Fruit fly (Drosophila melanogaster) whole organism, embryonic: Measurements from ENCODE around the gene Klp67A.

ENCODE experiments used
- CG10274 ChIP-seq: fragments of 200-800 bp; sonication (Bioruptor generic); optimal IDR thresholded peaks from 3 replicates; lab custom pipeline; 2017; ENCODE audit warnings: missing biosample characterization, mild to moderate bottlenecking, missing genetic modification characterization
- CG10431 ChIP-seq: fragments of 200-800 bp; sonication (Bioruptor generic); optimal IDR thresholded peaks from 3 replicates; lab custom pipeline; 2018; ENCODE audit warnings: missing biosample characterization, mild to moderate bottlenecking, missing genetic modification characterization
- CG11093 ChIP-seq: fragments of 200-800 bp; sonication (Bioruptor generic); IDR thresholded peaks from 3 replicates; pipeline ENCODE4 v1.3.6; 2022; ENCODE audit warnings: missing biosample characterization, missing genetic modification characterization
- CG13287 ChIP-seq: fragments of 200-800 bp; sonication (Bioruptor generic); IDR thresholded peaks from 2 replicates; pipeline ENCODE4 v1.3.6; 2022; ENCODE audit warnings: missing biosample characterization, missing genetic modification characterization; ENCODE audit not compliant: partially characterized antibody
- CG2889 ChIP-seq: fragments of 200-800 bp; sonication (Bioruptor generic); IDR thresholded peaks from 3 replicates; pipeline ENCODE4 v1.3.6; 2022; ENCODE audit warnings: missing biosample characterization, missing genetic modification characterization
- CG30431 ChIP-seq: fragments of 200-800 bp; sonication (Bioruptor generic); optimal IDR thresholded peaks from 2 replicates; lab custom pipeline; 2017; ENCODE audit warnings: missing biosample characterization, missing genetic modification characterization
- CG31224 ChIP-seq: fragments of 200-800 bp; sonication (Bioruptor generic); IDR thresholded peaks from 2 replicates; pipeline ENCODE4 v1.3.6; 2022; ENCODE audit warnings: missing biosample characterization, missing genetic modification characterization
- CG31365 ChIP-seq: fragments of 200-800 bp; sonication (Bioruptor generic); optimal IDR thresholded peaks from 2 replicates; lab custom pipeline; 2018; ENCODE audit warnings: missing biosample characterization, mild to moderate bottlenecking, missing genetic modification characterization
- CG32532 ChIP-seq: fragments of 200-800 bp; sonication (Bioruptor generic); IDR thresholded peaks from 2 replicates; pipeline ENCODE4 v1.3.6; 2022; ENCODE audit warnings: missing biosample characterization, missing genetic modification characterization
- CG3407 ChIP-seq: fragments of 200-800 bp; sonication (Bioruptor generic); optimal IDR thresholded peaks from 2 replicates; lab custom pipeline; 2018; ENCODE audit warnings: missing biosample characterization, mild to moderate bottlenecking, missing genetic modification characterization
- CG4617 ChIP-seq: fragments of 200-800 bp; sonication (Bioruptor generic); optimal IDR thresholded peaks from 3 replicates; lab custom pipeline; 2016; ENCODE audit warnings: missing biosample characterization, missing genetic modification characterization, borderline replicate concordance
- CG6689 ChIP-seq: fragments of 200-800 bp; sonication (Bioruptor generic); IDR thresholded peaks from 2 replicates; pipeline ENCODE4 v1.3.6; 2022; ENCODE audit warnings: missing biosample characterization, missing genetic modification characterization
- CG6765 ChIP-seq: fragments of 200-800 bp; sonication (Bioruptor generic); optimal IDR thresholded peaks from 3 replicates; lab custom pipeline; 2017; ENCODE audit warnings: missing biosample characterization, mild to moderate bottlenecking, missing genetic modification characterization
- CG6791 ChIP-seq: fragments of 200-800 bp; sonication (Bioruptor generic); IDR thresholded peaks from 3 replicates; pipeline ENCODE4 v1.3.6; 2022; ENCODE audit warnings: missing biosample characterization, missing genetic modification characterization; ENCODE audit not compliant: partially characterized antibody
- CG7357 ChIP-seq: fragments of 200-800 bp; sonication (Bioruptor generic); IDR thresholded peaks from 3 replicates; pipeline ENCODE4 v1.3.6; 2022; ENCODE audit warnings: missing biosample characterization, missing genetic modification characterization
- CG7372 ChIP-seq: fragments of 200-800 bp; sonication (Bioruptor generic); IDR thresholded peaks from 2 replicates; pipeline ENCODE4 v1.3.6; 2022; ENCODE audit warnings: missing biosample characterization, missing genetic modification characterization
- CG8089 ChIP-seq: fragments of 200-800 bp; sonication (Bioruptor generic); optimal IDR thresholded peaks from 3 replicates; lab custom pipeline; 2016; ENCODE audit warnings: missing biosample characterization, missing genetic modification characterization
- CG9932 ChIP-seq: fragments of 200-800 bp; sonication (Bioruptor generic); IDR thresholded peaks from 2 replicates; pipeline ENCODE4 v1.3.6; 2022; ENCODE audit warnings: missing biosample characterization, missing genetic modification characterization
- CoRest ChIP-seq: fragments of 200-800 bp; sonication (Bioruptor generic); optimal IDR thresholded peaks from 3 replicates; lab custom pipeline; 2018; ENCODE audit warnings: missing biosample characterization, mild to moderate bottlenecking, missing genetic modification characterization, moderate library complexity
- Dll ChIP-seq: fragments of 200-800 bp; sonication (Bioruptor generic); IDR thresholded peaks from 4 replicates; pipeline ENCODE4 v1.3.6; 2022; ENCODE audit warnings: missing biosample characterization, missing genetic modification characterization; ENCODE audit not compliant: partially characterized antibody
- H15 ChIP-seq: fragments of 200-800 bp; sonication (Bioruptor generic); IDR thresholded peaks from 3 replicates; pipeline ENCODE4 v1.3.6; 2022; ENCODE audit warnings: missing biosample characterization, missing genetic modification characterization
- Hey ChIP-seq: fragments of 200-800 bp; sonication (Bioruptor generic); optimal IDR thresholded peaks from 3 replicates; lab custom pipeline; 2018; ENCODE audit warnings: missing biosample characterization, mild to moderate bottlenecking, missing genetic modification characterization
- MESR4 ChIP-seq: fragments of 200-800 bp; sonication (Bioruptor generic); optimal IDR thresholded peaks from 2 replicates; lab custom pipeline; 2018; ENCODE audit warnings: missing biosample characterization, mild to moderate bottlenecking, missing genetic modification characterization, moderate library complexity
- Max ChIP-seq: fragments of 200-800 bp; sonication (Bioruptor generic); optimal IDR thresholded peaks from 2 replicates; lab custom pipeline; 2016; ENCODE audit warnings: missing biosample characterization, mild to moderate bottlenecking, missing genetic modification characterization
- Pdp1 ChIP-seq, 2 experiments: fragments of 200-800 bp; sonication (Bioruptor generic); optimal IDR thresholded peaks; 3 replicates each; lab custom pipeline; 2016; ENCODE audit warnings: missing biosample characterization in 2 of 2, missing genetic modification characterization in 2 of 2, mild to moderate bottlenecking in 1 of 2, moderate library complexity in 1 of 2
- Xbp1 ChIP-seq: fragments of 200-800 bp; sonication (Bioruptor generic); optimal IDR thresholded peaks from 3 replicates; lab custom pipeline; 2016; ENCODE audit warnings: missing biosample characterization, mild to moderate bottlenecking, missing genetic modification characterization
- al ChIP-seq: fragments of 200-800 bp; sonication (Bioruptor generic); IDR thresholded peaks from 2 replicates; pipeline ENCODE4 v1.3.6; 2022; ENCODE audit warnings: missing biosample characterization, missing genetic modification characterization
- ap ChIP-seq: fragments of 200-800 bp; sonication (Bioruptor generic); IDR thresholded peaks from 2 replicates; pipeline ENCODE4 v1.3.6; 2022; ENCODE audit warnings: missing biosample characterization, missing genetic modification characterization
- ase ChIP-seq: fragments of 200-800 bp; sonication (Bioruptor generic); IDR thresholded peaks from 3 replicates; pipeline ENCODE4 v1.3.6; 2022; ENCODE audit warnings: missing biosample characterization, missing genetic modification characterization
- ash1 ChIP-seq: fragments of 200-800 bp; sonication (Bioruptor generic); optimal IDR thresholded peaks from 2 replicates; lab custom pipeline; 2018; ENCODE audit warnings: missing biosample characterization, mild to moderate bottlenecking, missing genetic modification characterization
- bab2 ChIP-seq: fragments of 200-800 bp; sonication (Bioruptor generic); optimal IDR thresholded peaks from 2 replicates; lab custom pipeline; 2016; ENCODE audit warnings: missing biosample characterization, missing genetic modification characterization
- bcd ChIP-seq: fragments of 200-800 bp; sonication (Bioruptor generic); optimal IDR thresholded peaks from 2 replicates; lab custom pipeline; 2017; ENCODE audit warnings: missing biosample characterization, mild to moderate bottlenecking, missing genetic modification characterization
- chinmo ChIP-seq: fragments of 200-800 bp; sonication (Bioruptor generic); IDR thresholded peaks from 4 replicates; pipeline ENCODE4 v1.3.6; 2022; ENCODE audit warnings: missing biosample characterization, missing genetic modification characterization; ENCODE audit not compliant: partially characterized antibody
- croc ChIP-seq: fragments of 200-800 bp; sonication (Bioruptor generic); conservative IDR thresholded peaks from 3 replicates; pipeline ENCODE4 v1.3.6; 2022; ENCODE audit warnings: missing biosample characterization, missing genetic modification characterization
- cwo ChIP-seq: fragments of 200-800 bp; sonication (Bioruptor generic); optimal IDR thresholded peaks from 3 replicates; lab custom pipeline; 2017; ENCODE audit warnings: missing biosample characterization, missing genetic modification characterization, mild to moderate bottlenecking, moderate library complexity, missing genetic modification reagents
- dysf ChIP-seq: fragments of 200-800 bp; sonication (Bioruptor generic); IDR thresholded peaks from 3 replicates; pipeline ENCODE4 v1.3.6; 2022; ENCODE audit warnings: missing biosample characterization, missing genetic modification characterization
- ewg ChIP-seq: fragments of 200-800 bp; sonication (Bioruptor generic); optimal IDR thresholded peaks from 3 replicates; lab custom pipeline; 2017; ENCODE audit warnings: mild to moderate bottlenecking, missing biosample characterization, missing genetic modification reagents, missing genetic modification characterization
- fd102C ChIP-seq: fragments of 200-800 bp; sonication (Bioruptor generic); optimal IDR thresholded peaks from 2 replicates; lab custom pipeline; 2018; ENCODE audit warnings: missing biosample characterization, mild to moderate bottlenecking, missing genetic modification characterization, moderate library complexity
- fru ChIP-seq: fragments of >200 bp; optimal IDR thresholded peaks from 2 replicates; lab custom pipeline; 2017
- gem ChIP-seq: fragments of 200-800 bp; sonication (Bioruptor generic); optimal IDR thresholded peaks from 2 replicates; lab custom pipeline; 2019; ENCODE audit warnings: missing biosample characterization, mild to moderate bottlenecking, missing genetic modification characterization, moderate library complexity
- grn ChIP-seq: fragments of 200-800 bp; sonication (Bioruptor generic); optimal IDR thresholded peaks from 3 replicates; lab custom pipeline; 2017; ENCODE audit warnings: missing biosample characterization, missing genetic modification characterization
- gt ChIP-seq: fragments of 200-800 bp; sonication (Bioruptor generic); IDR thresholded peaks from 2 replicates; pipeline ENCODE4 v1.3.6; 2022; ENCODE audit warnings: missing biosample characterization, missing genetic modification characterization
- jigr1 ChIP-seq: fragments of 200-800 bp; sonication (Bioruptor generic); IDR thresholded peaks from 3 replicates; pipeline ENCODE4 v1.3.6; 2022; ENCODE audit warnings: missing biosample characterization, missing genetic modification characterization
- ken ChIP-seq: fragments of 200-800 bp; sonication (Bioruptor generic); IDR thresholded peaks from 3 replicates; pipeline ENCODE4 v1.3.6; 2022; ENCODE audit warnings: missing biosample characterization, missing genetic modification characterization
- luna ChIP-seq: fragments of 200-800 bp; sonication (Bioruptor generic); optimal IDR thresholded peaks from 2 replicates; lab custom pipeline; 2016; ENCODE audit warnings: missing biosample characterization, missing genetic modification characterization
- mam ChIP-seq: fragments of 200-800 bp; sonication (Bioruptor generic); optimal IDR thresholded peaks from 3 replicates; lab custom pipeline; 2016; ENCODE audit warnings: missing biosample characterization, missing genetic modification characterization
- prd ChIP-seq, 3 experiments: fragments of >200 bp in 2 of 3; fragments of 200-800 bp in 1 of 3; sonication (Bioruptor generic) in 1 of 3; optimal IDR thresholded peaks in 2 of 3; IDR thresholded peaks in 1 of 3; 2 replicates in 2 of 3; 3 replicates in 1 of 3; pipeline versions ENCODE4 v1.3.6 to Lab custom; 2017 to 2022; ENCODE audit warnings: missing biosample characterization in 1 of 3, missing genetic modification characterization in 1 of 3
- sens-2 ChIP-seq: fragments of 200-800 bp; sonication (Bioruptor generic); IDR thresholded peaks from 2 replicates; pipeline ENCODE4 v1.3.6; 2022; ENCODE audit warnings: missing biosample characterization, missing genetic modification characterization
- sisA ChIP-seq: fragments of 200-800 bp; sonication (Bioruptor generic); IDR thresholded peaks from 2 replicates; pipeline ENCODE4 v1.3.6; 2022; ENCODE audit warnings: missing biosample characterization, missing genetic modification characterization

The Klp67A gene

DNA sequence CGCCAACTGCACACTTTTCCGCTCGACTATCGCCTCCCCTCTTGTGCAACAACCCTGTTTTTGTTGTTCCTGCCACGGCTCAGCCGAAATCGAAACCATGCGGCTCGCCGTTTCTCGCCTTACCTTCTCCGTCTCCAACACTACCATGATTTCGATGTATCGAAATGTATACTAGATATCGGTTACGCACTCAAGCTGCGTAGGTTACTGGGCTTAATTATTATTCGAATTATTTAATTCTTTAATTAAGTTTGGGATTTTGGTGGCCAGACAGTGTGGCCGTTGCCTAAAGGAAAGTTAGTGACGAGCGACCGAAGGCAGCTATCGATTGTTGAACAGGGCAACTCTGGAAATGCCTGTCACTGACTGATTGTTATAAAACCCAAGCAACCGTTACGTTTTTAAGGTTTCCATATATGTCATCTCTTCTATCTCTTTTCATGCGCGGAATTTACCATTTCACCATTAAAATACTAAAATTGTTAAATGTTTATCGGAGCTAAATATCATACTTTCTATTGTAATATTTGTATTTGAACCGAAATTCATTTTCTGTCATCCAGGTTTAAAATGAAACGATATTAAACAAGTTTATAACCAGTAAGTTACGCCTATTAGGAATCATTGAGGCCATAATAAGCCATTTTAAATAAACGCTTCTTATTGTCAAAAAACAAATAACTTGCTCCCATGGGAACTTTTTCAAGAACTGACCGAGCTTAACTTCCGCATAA, 35.5 kb upstream of the Klp67A start, which contains the start of gene eIF4E1 (continued):
- no peak for TF ChIP-seq dysf
- TF ChIP-seq fru (lab: Kevin White, UChicago) = no peak
- peak; percentile 56 to 91 for TF ChIP-seq Pdp1 (GFP tag; optimal IDR thresholded peaks at IDR 0.05; lab: Kevin White, UChicago)
- peak; percentile 60 for TF ChIP-seq Max (GFP tag; lab: Kevin White, UChicago)
- no peak for TF ChIP-seq CG7357
- TF ChIP-seq ase = no peak; the same call in 2 of the 3 replicates
- peak; percentile 72 for TF ChIP-seq Dll
- peak; percentile 27; the same call in 2 of the 3 replicates for TF ChIP-seq ken (GFP tag; lab: Robert Waterston, UW)
- TF ChIP-seq CG3407 = no peak
- no peak for TF ChIP-seq CG8089 (GFP tag; lab: Kevin White, UChicago)
- 0 out of 4 replicates have a peak, but pooled peaks have one; percentile 19 for TF ChIP-seq chinmo
- no peak for TF ChIP-seq CG2889 (GFP tag; lab: Robert Waterston, UW)
- TF ChIP-seq Hey (tag; lab: Kevin White, UChicago) = no peak
- TF ChIP-seq sisA (GFP tag; lab: Robert Waterston, UW) = peak; percentile 29; the same call in 1 of the 2 replicates
- TF ChIP-seq CoRest (tag; lab: Kevin White, UChicago) = peak; percentile 61
- TF ChIP-seq jigr1 (GFP tag; lab: Robert Waterston, UW) = no peak
- no peak for TF ChIP-seq CG31224
- TF ChIP-seq gem (tag; lab: Kevin White, UChicago) = peak; percentile 5
- TF ChIP-seq MESR4 = peak; percentile 86
- TF ChIP-seq bab2 (GFP tag; lab: Kevin White, UChicago) = no peak
- peak; percentile 60 for TF ChIP-seq mam (GFP tag; lab: Kevin White, UChicago)
- TF ChIP-seq H15 (GFP tag; lab: Robert Waterston, UW) = no peak
- TF ChIP-seq CG6791 (GFP tag; lab: Robert Waterston, UW) = peak; percentile 73
- no peak for TF ChIP-seq fd102C
- no peak for TF ChIP-seq CG7372 (GFP tag; lab: Robert Waterston, UW)
- TF ChIP-seq cwo (GFP tag; lab: Kevin White, UChicago) = no peak
- TF ChIP-seq luna (GFP tag; lab: Kevin White, UChicago) = no peak
- peak; percentile 31; the same call in 1 of the 2 replicates for TF ChIP-seq CG9932 (GFP tag; lab: Robert Waterston, UW)
- peak; percentile 88 for TF ChIP-seq CG4617 (GFP tag; lab: Kevin White, UChicago)
- TF ChIP-seq CG6765 (GFP tag; lab: Kevin White, UChicago) = no peak
- peak; percentile 80 for TF ChIP-seq CG13287 (GFP tag; lab: Robert Waterston, UW)
- no peak for TF ChIP-seq CG6689 (GFP tag; lab: Robert Waterston, UW)
- no peak for TF ChIP-seq ash1
- TF ChIP-seq ewg (GFP tag; lab: Kevin White, UChicago) = no peak
- TF ChIP-seq al = no peak
- no peak for TF ChIP-seq croc (GFP tag; lab: Robert Waterston, UW)
- TF ChIP-seq gt = no peak
- peak; percentile 7 for TF ChIP-seq grn (GFP tag; lab: Kevin White, UChicago)
- TF ChIP-seq CG10274 (GFP tag; lab: Kevin White, UChicago) = no peak
- TF ChIP-seq prd (optimal IDR thresholded peaks at IDR 0.05; lab: Kevin White, UChicago) = no peak
- TF ChIP-seq prd (GFP tag; IDR thresholded peaks at IDR 0.05; lab: Robert Waterston, UW) = no peak; the same call in 2 of the 3 replicates
- no peak for TF ChIP-seq sens-2 (GFP tag; lab: Robert Waterston, UW)
- TF ChIP-seq ap = no peak
- peak; percentile 8 for TF ChIP-seq bcd (GFP tag; lab: Kevin White, UChicago)
- TF ChIP-seq CG11093 (GFP tag; lab: Robert Waterston, UW) = no peak
- peak; percentile 46 for TF ChIP-seq Xbp1
- no peak for TF ChIP-seq CG30431 (GFP tag; lab: Kevin White, UChicago)
- no peak for TF ChIP-seq CG31365
- no peak for TF ChIP-seq CG32532 (GFP tag; lab: Robert Waterston, UW)
- no peak for TF ChIP-seq CG10431 (GFP tag; lab: Kevin White, UChicago)
